Worm (Caenorhabditis elegans): Measurements from ENCODE around the gene fbxb-47.

DNA sequence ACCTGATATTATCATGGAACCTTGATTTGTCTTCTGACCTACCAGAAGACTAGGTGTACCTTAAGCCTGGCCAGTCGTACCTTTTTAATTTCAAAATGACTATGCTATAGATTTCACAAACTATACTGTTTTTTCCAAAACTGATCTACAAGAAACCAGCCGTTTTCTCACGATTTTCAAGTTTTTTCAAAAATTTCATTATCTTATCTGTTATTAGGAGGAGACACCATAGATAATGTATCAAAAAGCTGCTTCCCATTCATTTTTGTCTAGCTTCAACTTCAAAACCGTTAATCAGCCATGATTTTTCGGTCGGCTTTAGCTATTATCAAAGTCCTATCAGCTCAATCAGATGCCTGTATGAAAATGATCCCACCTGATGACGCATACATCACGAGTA is 39.3 kb upstream of the fbxb-47 start, which contains the start of gene F36H5.12:
- TF ChIP-seq fkh-10 (GFP tag; optimal IDR thresholded peaks at IDR 0.05) (no peak), nhr-237 (tag; optimal IDR thresholded peaks at IDR 0.05) (no peak), elt-2 (tag; optimal IDR thresholded peaks at IDR 0.05) (no peak), jun-1 (tag; optimal IDR thresholded peaks at IDR 0.05) (no peak), sea-2 (GFP tag; optimal IDR thresholded peaks at IDR 0.05) (no peak), unc-62 (GFP tag; optimal IDR thresholded peaks at IDR 0.05) (no peak), nhr-76 (tag; optimal IDR thresholded peaks at IDR 0.05) (no peak), nhr-23 (tag; optimal IDR thresholded peaks at IDR 0.05) (no peak), pha-4 (tag; optimal IDR thresholded peaks at IDR 0.05) (no peak)

Data from whole organism, L3 larva.